Worm (Caenorhabditis elegans) whole organism, L3 larva: Measurements from ENCODE around the gene srj-10.

ENCODE experiments used
- ZK546.5 ChIP-seq: sonication (generic microtip); optimal IDR thresholded peaks from 2 replicates; lab custom pipeline; 2017; ENCODE audit warnings: missing biosample characterization, missing genetic modification characterization
- aly-2 ChIP-seq: fragments of 150-350 bp; optimal IDR thresholded peaks from 2 replicates; lab custom pipeline; 2014; ENCODE audit warnings: missing biosample characterization, missing genetic modification characterization
- ama-1 ChIP-seq: fragments of 150-350 bp; optimal IDR thresholded peaks from 2 replicates; lab custom pipeline; 2018
- ceh-16 ChIP-seq: sonication (generic microtip); optimal IDR thresholded peaks from 2 replicates; lab custom pipeline; 2017; ENCODE audit warnings: missing biosample characterization, missing genetic modification characterization
- ceh-82 ChIP-seq: fragments of 150-350 bp; optimal IDR thresholded peaks from 2 replicates; lab custom pipeline; 2014; ENCODE audit warnings: missing biosample characterization, missing genetic modification characterization
- ceh-9 ChIP-seq: sonication (generic microtip); optimal IDR thresholded peaks from 2 replicates; lab custom pipeline; 2018; ENCODE audit warnings: missing biosample characterization, missing genetic modification characterization
- daf-12 ChIP-seq: fragments of 150-350 bp; optimal IDR thresholded peaks from 2 replicates; lab custom pipeline; 2014; ENCODE audit warnings: missing biosample characterization, missing genetic modification reagents, missing genetic modification characterization
- egl-27 ChIP-seq: sonication (generic microtip); optimal IDR thresholded peaks from 4 replicates; lab custom pipeline; 2017; ENCODE audit warnings: missing biosample characterization, missing genetic modification reagents, missing genetic modification characterization
- elt-1 ChIP-seq: fragments of 150-350 bp; optimal IDR thresholded peaks from 2 replicates; lab custom pipeline; 2014; ENCODE audit warnings: missing biosample characterization, missing genetic modification characterization
- elt-2 ChIP-seq: sonication (generic microtip); optimal IDR thresholded peaks from 2 replicates; lab custom pipeline; 2016; ENCODE audit warnings: missing genetic modification reagents, mild to moderate bottlenecking, missing genetic modification characterization, missing compliant biosample characterization
- elt-3 ChIP-seq, 3 experiments: fragments of 150-350 bp in 1 of 3; sonication (generic microtip) in 2 of 3; optimal IDR thresholded peaks; 2 replicates in 2 of 3; 4 replicates in 1 of 3; lab custom pipeline; 2014 to 2017; ENCODE audit warnings: missing biosample characterization in 3 of 3, missing genetic modification characterization in 3 of 3
- eor-1 ChIP-seq, 2 experiments: fragments of 150-350 bp; optimal IDR thresholded peaks; 2 replicates each; lab custom pipeline; 2014 to 2018; ENCODE audit warnings: missing biosample characterization in 2 of 2, missing genetic modification characterization in 2 of 2
- fkh-10 ChIP-seq: sonication (generic microtip); optimal IDR thresholded peaks from 2 replicates; lab custom pipeline; 2017; ENCODE audit warnings: missing biosample characterization, missing genetic modification reagents, missing genetic modification characterization
- fkh-2 ChIP-seq: fragments of 150-350 bp; optimal IDR thresholded peaks from 2 replicates; lab custom pipeline; 2014; ENCODE audit warnings: missing biosample characterization, missing genetic modification reagents, missing genetic modification characterization
- fos-1 ChIP-seq: fragments of 150-350 bp; optimal IDR thresholded peaks from 2 replicates; lab custom pipeline; 2014; ENCODE audit warnings: missing biosample characterization, missing genetic modification characterization
- hmg-11 ChIP-seq: sonication (generic microtip); optimal IDR thresholded peaks from 2 replicates; lab custom pipeline; 2016; ENCODE audit warnings: missing genetic modification characterization, missing compliant biosample characterization
- jun-1 ChIP-seq: fragments of 150-350 bp; optimal IDR thresholded peaks from 2 replicates; lab custom pipeline; 2014; ENCODE audit warnings: missing biosample characterization, missing genetic modification reagents, missing genetic modification characterization
- lin-15B ChIP-seq: fragments of 150-350 bp; optimal IDR thresholded peaks from 2 replicates; lab custom pipeline; 2014; ENCODE audit warnings: missing biosample characterization, missing genetic modification characterization
- lsy-12 ChIP-seq: sonication (generic microtip); optimal IDR thresholded peaks from 2 replicates; lab custom pipeline; 2016; ENCODE audit warnings: mild to moderate bottlenecking, missing genetic modification characterization, missing compliant biosample characterization
- mdl-1 ChIP-seq: fragments of 150-350 bp; optimal IDR thresholded peaks from 2 replicates; lab custom pipeline; 2014; ENCODE audit warnings: missing biosample characterization, missing genetic modification characterization
- mml-1 ChIP-seq: fragments of 150-350 bp; sonication (generic microtip); optimal IDR thresholded peaks from 3 replicates; lab custom pipeline; 2014; ENCODE audit warnings: missing biosample characterization, missing genetic modification characterization
- nhr-12 ChIP-seq: fragments of 150-350 bp; optimal IDR thresholded peaks from 2 replicates; lab custom pipeline; 2014; ENCODE audit warnings: missing biosample characterization, missing genetic modification characterization
- nhr-23 ChIP-seq: fragments of 150-350 bp; optimal IDR thresholded peaks from 2 replicates; lab custom pipeline; 2014; ENCODE audit warnings: missing biosample characterization, missing genetic modification reagents, missing genetic modification characterization
- nhr-25 ChIP-seq: sonication (generic microtip); optimal IDR thresholded peaks from 2 replicates; lab custom pipeline; 2017; ENCODE audit warnings: missing biosample characterization, missing genetic modification characterization
- nhr-43 ChIP-seq: sonication (generic microtip); optimal IDR thresholded peaks from 2 replicates; lab custom pipeline; 2016; ENCODE audit warnings: mild to moderate bottlenecking, missing genetic modification characterization, missing compliant biosample characterization; ENCODE audit not compliant: poor library complexity, severe bottlenecking
- nhr-67 ChIP-seq: fragments of 150-350 bp; optimal IDR thresholded peaks from 2 replicates; lab custom pipeline; 2014; ENCODE audit warnings: missing biosample characterization, missing genetic modification characterization
- nhr-76 ChIP-seq: fragments of 150-350 bp; sonication (generic microtip); optimal IDR thresholded peaks from 5 replicates; lab custom pipeline; 2014; ENCODE audit warnings: missing biosample characterization, missing genetic modification characterization
- nhr-77 ChIP-seq: fragments of 150-350 bp; optimal IDR thresholded peaks from 2 replicates; lab custom pipeline; 2014; ENCODE audit warnings: missing biosample characterization, missing genetic modification characterization
- pha-4 ChIP-seq: fragments of 150-350 bp; optimal IDR thresholded peaks from 2 replicates; lab custom pipeline; 2014; ENCODE audit warnings: missing biosample characterization, missing genetic modification reagents, missing genetic modification characterization
- pqm-1 ChIP-seq: fragments of 150-350 bp; optimal IDR thresholded peaks from 2 replicates; lab custom pipeline; 2017; ENCODE audit warnings: missing biosample characterization, missing genetic modification characterization, inconsistent platforms
- skn-1 ChIP-seq: fragments of 150-350 bp; optimal IDR thresholded peaks from 2 replicates; lab custom pipeline; 2014; ENCODE audit warnings: missing biosample characterization, missing genetic modification characterization
- snpc-4 ChIP-seq: fragments of 150-350 bp; optimal IDR thresholded peaks from 2 replicates; lab custom pipeline; 2014; ENCODE audit warnings: missing biosample characterization, missing genetic modification characterization
- tbx-2 ChIP-seq: sonication (generic microtip); optimal IDR thresholded peaks from 2 replicates; lab custom pipeline; 2016; ENCODE audit warnings: mild to moderate bottlenecking, missing genetic modification characterization, missing compliant biosample characterization
- unc-39 ChIP-seq: sonication (generic microtip); optimal IDR thresholded peaks from 4 replicates; lab custom pipeline; 2017; ENCODE audit warnings: missing biosample characterization, missing genetic modification characterization
- zag-1 ChIP-seq: fragments of 150-350 bp; optimal IDR thresholded peaks from 2 replicates; lab custom pipeline; 2014; ENCODE audit warnings: missing biosample characterization, missing genetic modification characterization
- ztf-4 ChIP-seq: fragments of 150-350 bp; optimal IDR thresholded peaks from 2 replicates; lab custom pipeline; 2014; ENCODE audit warnings: missing biosample characterization, missing genetic modification characterization

srj-10 gene

DNA sequence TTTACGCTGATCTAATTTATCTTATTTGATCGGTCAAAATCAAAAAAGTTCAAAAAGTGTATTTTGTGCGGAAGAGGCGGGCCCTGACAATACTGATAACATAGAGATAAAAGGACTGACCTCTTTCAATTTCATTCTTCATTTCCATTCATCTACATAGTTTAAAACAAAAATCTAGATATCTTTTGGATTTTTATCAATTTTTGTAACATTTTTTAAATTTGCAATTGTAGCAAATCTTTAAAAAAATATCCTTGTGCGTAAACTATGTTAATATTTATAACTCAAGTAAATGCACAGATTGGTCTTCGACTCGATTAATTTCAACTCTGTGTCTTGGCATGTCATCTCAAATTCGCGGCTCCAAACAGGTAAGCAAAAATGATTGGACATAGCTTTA is 29.8 kb upstream of the srj-10 start, which contains the start of gene argk-1:
argk-1 (plus strand) TSS at position 301 of the 400 bp plus-strand sequence.
- TF ChIP-seq mdl-1 (tag; lab: Kevin White, UChicago) (no peak), ZK546.5 (tag; lab: Kevin White, UChicago) (no peak)

DNA sequence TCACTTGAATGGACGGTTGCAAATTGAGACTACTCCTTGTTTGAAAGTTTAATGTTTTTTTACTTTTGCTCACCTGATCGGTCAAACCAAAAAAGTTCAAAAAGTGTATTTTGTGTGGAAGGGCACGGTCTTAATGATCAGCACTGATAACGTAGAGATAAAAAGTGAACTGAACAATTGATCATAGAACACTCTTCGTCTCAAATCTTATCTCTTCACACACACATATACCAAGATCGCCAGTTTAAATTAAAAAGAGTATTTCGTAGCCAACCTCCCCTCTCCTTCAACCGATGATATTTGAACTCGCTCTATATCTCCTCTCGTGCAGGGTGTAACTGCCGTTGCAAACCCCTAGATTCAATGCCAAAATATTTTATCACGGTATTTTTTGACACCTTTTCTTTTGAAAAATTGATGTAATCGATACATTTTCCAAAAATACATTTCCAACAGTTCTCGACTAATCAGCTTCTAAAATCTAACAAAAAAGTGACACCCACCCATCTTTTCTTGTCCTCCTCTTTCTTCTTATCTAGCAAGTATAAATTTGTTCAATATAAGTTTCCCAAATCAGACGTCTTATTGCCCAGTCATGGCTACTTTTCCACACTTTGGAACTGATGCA is 26.5 kb upstream of the srj-10 start, which contains the start of gene cth-1:
cth-1 (plus strand) TSS at position 578 of the 628 bp plus-strand sequence.
- TF ChIP-seq pqm-1, result peak; percentile 73
- peak in 1 of 3 experiments; percentile 72 for TF ChIP-seq elt-3 (tag; optimal IDR thresholded peaks at IDR 0.05; lab: Kevin White, UChicago)
- TF ChIP-seq elt-1 (tag; lab: Kevin White, UChicago), result peak; percentile 59
- TF ChIP-seq fkh-10, result no peak
- TF ChIP-seq elt-2 (tag; lab: Kevin White, UChicago), result peak; percentile 60
- TF ChIP-seq, all 47 proteins: peak for 4

DNA sequence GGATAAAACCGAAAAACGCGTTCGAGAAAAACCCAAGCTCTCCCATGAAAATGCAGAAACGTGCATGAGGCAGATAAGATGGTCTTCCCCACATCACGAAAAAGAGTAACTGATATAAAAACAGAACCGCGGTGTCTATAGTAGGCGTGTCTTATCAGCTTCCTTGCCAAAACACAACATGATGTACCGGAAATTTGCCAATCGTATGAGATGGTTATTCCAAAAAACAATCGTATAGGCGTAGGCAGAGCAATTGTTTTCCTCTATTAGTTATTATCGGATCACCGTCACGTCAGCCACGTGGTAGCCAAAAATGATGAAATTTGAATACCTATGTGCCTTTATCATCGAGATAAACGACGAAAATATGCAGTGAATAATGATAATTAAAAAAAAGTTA is 25.7 kb upstream of the srj-10 start, which contains the start of gene str-7:
str-7 (minus strand) TSS at position 101 of the 400 bp plus-strand sequence.
- TF ChIP-seq pqm-1, result peak; percentile 2
- no peak for TF ChIP-seq nhr-77 (tag; lab: Kevin White, UChicago)
- TF ChIP-seq, all 47 proteins: peak for 1

DNA sequence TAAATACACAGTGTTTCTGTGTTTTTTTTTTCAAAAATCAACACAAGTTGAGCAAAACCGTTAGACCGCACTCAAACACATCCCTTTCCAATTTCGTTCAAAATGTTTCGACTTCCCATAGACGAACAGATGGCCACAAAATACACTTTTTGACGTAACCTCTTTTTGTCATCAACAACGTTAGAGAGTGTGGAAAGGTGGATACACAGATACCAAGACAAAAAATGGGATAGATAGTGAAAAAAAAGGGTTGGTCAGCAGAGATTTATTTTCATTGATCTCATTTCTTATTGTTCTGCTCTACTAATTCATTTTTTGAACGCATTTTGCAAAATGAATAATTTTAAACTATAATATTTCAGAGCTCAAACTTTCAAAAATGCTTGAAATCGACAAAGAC is 21.1 kb upstream of the srj-10 start:
- peak; percentile 19 for TF ChIP-seq pqm-1
- peak; percentile 12 for TF ChIP-seq elt-2 (tag; lab: Kevin White, UChicago)
- no peak for TF ChIP-seq fkh-2 (tag; lab: Kevin White, UChicago)

DNA sequence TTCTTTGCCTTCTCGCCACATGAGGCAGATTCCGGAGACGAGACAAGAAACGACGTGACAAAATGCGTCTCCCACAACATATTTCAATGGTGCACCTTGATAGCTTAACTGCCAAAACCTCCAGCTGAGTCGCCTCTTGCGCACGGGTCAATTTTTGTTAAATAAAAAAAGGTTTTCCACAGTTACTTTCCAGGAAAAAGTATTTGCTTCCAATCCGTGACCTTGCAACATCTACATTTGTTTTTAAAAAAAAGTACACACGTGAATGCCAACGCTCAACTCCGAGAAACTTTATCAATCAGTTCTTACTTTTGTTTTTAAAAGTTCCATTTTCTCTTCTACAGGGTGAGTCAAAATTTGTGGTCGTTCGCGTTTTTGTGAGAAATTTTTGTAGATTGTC is 20.5 kb upstream of the srj-10 start, which contains the start of gene F22B8.7:
F22B8.7 (plus strand) TSS at position 301 of the 400 bp plus-strand sequence.
- no peak for TF ChIP-seq nhr-23 (tag; lab: Kevin White, UChicago)
- TF ChIP-seq ceh-16 (tag; lab: Kevin White, UChicago), result no peak
- no peak for TF ChIP-seq hmg-11 (tag; lab: Kevin White, UChicago)
- no peak for TF ChIP-seq nhr-76 (tag; lab: Kevin White, UChicago)
- no peak for TF ChIP-seq eor-1 (tag; optimal IDR thresholded peaks at IDR 0.05; lab: Kevin White, UChicago)
- no peak for TF ChIP-seq ztf-4 (tag; lab: Kevin White, UChicago)
- TF ChIP-seq daf-12 (tag; lab: Kevin White, UChicago), result no peak
- TF ChIP-seq egl-27, result no peak
- TF ChIP-seq nhr-43 (tag; lab: Kevin White, UChicago), result no peak
- TF ChIP-seq elt-3 (tag; optimal IDR thresholded peaks at IDR 0.05; lab: Kevin White, UChicago), result no peak

DNA sequence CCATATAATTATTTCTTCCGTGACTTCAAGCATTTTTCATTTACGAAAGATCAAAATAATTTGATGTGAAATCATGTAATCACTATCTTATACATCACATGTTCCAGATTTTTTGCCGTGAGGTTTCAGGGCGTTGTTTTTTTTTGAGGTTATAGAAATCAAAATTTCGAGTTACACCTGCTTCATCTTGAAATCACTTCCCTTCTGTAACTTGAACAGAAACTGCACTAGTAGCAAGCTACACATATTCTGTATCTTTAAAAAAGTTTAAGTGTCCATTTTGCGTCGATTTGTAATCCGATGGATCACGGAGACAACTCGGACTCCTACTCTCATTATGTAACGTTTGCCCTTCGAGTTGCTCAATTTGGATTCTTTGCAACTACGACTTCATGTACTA is 16.9 kb upstream of the srj-10 start, which contains the start of gene F22B8.3:
F22B8.3 (plus strand) TSS at position 301 of the 400 bp plus-strand sequence.
- TF ChIP-seq aly-2 (no peak), unc-39 (no peak), fkh-10 (no peak), mml-1 (no peak), zag-1 (tag; lab: Kevin White, UChicago) (no peak), ceh-82 (tag; lab: Kevin White, UChicago) (no peak), fos-1 (no peak)

DNA sequence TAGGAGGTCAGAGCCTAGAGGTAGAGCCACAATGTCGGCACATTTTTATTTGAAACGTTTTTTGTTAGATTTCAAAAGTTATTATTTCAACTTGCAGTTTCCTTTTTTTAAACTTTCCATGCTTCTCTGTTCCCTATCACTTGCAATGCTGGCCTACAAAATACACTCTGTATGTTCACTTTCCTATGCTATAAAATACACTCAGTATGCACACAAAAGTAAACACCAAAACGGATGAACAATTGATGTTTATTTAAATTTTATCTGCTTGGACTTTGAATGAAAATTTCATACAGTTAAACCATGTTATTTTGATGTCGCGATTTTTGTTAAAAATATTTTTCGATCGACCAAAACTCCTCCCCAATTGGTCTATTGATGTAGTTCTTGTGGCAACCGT is 6.9 kb upstream of the srj-10 start:
- TF ChIP-seq pqm-1 (peak; percentile 68), ama-1 (lab: Kevin White, UChicago) (no peak), hmg-11 (tag; lab: Kevin White, UChicago) (no peak), nhr-77 (tag; lab: Kevin White, UChicago) (no peak), nhr-76 (tag; lab: Kevin White, UChicago) (no peak), lsy-12 (tag; lab: Kevin White, UChicago) (no peak), snpc-4 (no peak), aly-2 (no peak), fkh-10 (no peak), nhr-25 (tag; lab: Kevin White, UChicago) (no peak), nhr-12 (tag; lab: Kevin White, UChicago) (no peak), daf-12 (tag; lab: Kevin White, UChicago) (no peak), pha-4 (tag; lab: Kevin White, UChicago) (peak; percentile 44), eor-1 (tag; optimal IDR thresholded peaks at IDR 0.05; lab: Kevin White, UChicago) (no peak), lin-15B (no peak), nhr-67 (tag; lab: Kevin White, UChicago) (no peak), ZK546.5 (tag; lab: Kevin White, UChicago) (no peak), unc-39 (no peak), elt-3 (tag; optimal IDR thresholded peaks at IDR 0.05; lab: Kevin White, UChicago) (no peak), ceh-9 (no peak), elt-2 (tag; lab: Kevin White, UChicago) (peak; percentile 18), jun-1 (tag; lab: Kevin White, UChicago) (no peak), tbx-2 (tag; lab: Kevin White, UChicago) (no peak), nhr-23 (tag; lab: Kevin White, UChicago) (no peak), mml-1 (no peak), skn-1 (no peak)
